Fruit fly (Drosophila melanogaster) Kc167 (cell line): Measurements from ENCODE around the gene CG6276.

Experiments
- Myc ChIP-seq: fragments of >200 bp; optimal IDR thresholded peaks from 2 replicates; lab custom pipeline; 2017; ENCODE audit warnings: missing external identifiers
- insv ChIP-seq: fragments of >200 bp; optimal IDR thresholded peaks from 3 replicates; lab custom pipeline; 2018; ENCODE audit warnings: missing external identifiers

dm6 chr3R:15277926-15278869 is 41.7 kb downstream of the CG6276 start, which contains the start of the genes MRG15 and Tm1:
- TF ChIP-seq Myc (lab: Kevin White, UChicago) (no peak), insv (lab: Kevin White, UChicago) (no peak)
